Worm (Caenorhabditis elegans) whole organism, L4 larva: ENCODE measurements around the gene F43G6.8.

Source experiments
- F37D6.2 ChIP-seq: sonication (generic microtip); optimal IDR thresholded peaks from 2 replicates; lab custom pipeline; 2016; ENCODE audit warnings: mild to moderate bottlenecking, missing genetic modification characterization, missing compliant biosample characterization
- F49E8.2 ChIP-seq: sonication (generic microtip); optimal IDR thresholded peaks from 2 replicates; lab custom pipeline; 2016; ENCODE audit warnings: missing compliant biosample characterization, mild to moderate bottlenecking, missing genetic modification characterization, borderline replicate concordance
- T20F7.1 ChIP-seq: fragments of 200-800 bp; sonication (Bioruptor generic); optimal IDR thresholded peaks from 2 replicates; lab custom pipeline; 2018; ENCODE audit warnings: mild to moderate bottlenecking, missing genetic modification characterization, missing compliant biosample characterization
- Y48G9A.11 ChIP-seq: fragments of 200-800 bp; sonication (Bioruptor generic); IDR thresholded peaks from 2 replicates; pipeline ENCODE4 v1.3.6; 2022; ENCODE audit warnings: missing genetic modification reagents, missing genetic modification characterization, missing compliant biosample characterization
- aha-1 ChIP-seq: fragments of 150-350 bp; peaks from one replicate; lab custom pipeline; 2014; ENCODE audit warnings: missing biosample characterization, missing genetic modification characterization
- ama-1 ChIP-seq: fragments of 150-350 bp; optimal IDR thresholded peaks from 2 replicates; lab custom pipeline; 2014; ENCODE audit warnings: inconsistent platforms, mixed read lengths
- ceh-20 ChIP-seq: fragments of 200-800 bp; sonication (Bioruptor generic); IDR thresholded peaks from 2 replicates; pipeline ENCODE4 v1.3.6; 2022; ENCODE audit warnings: missing genetic modification reagents, missing genetic modification characterization, missing compliant biosample characterization
- ceh-44 ChIP-seq: fragments of 200-800 bp; sonication (Bioruptor generic); IDR thresholded peaks from 2 replicates; pipeline ENCODE4 v1.3.6; 2022; ENCODE audit warnings: missing genetic modification reagents, missing genetic modification characterization, missing compliant biosample characterization
- ceh-62 ChIP-seq: sonication (generic microtip); optimal IDR thresholded peaks from 2 replicates; lab custom pipeline; 2017; ENCODE audit warnings: missing biosample characterization, missing genetic modification characterization
- ces-1 ChIP-seq: fragments of 150-350 bp; sonication (generic microtip); optimal IDR thresholded peaks from 4 replicates; lab custom pipeline; 2014; ENCODE audit warnings: missing biosample characterization, missing genetic modification reagents, missing genetic modification characterization
- cey-2 ChIP-seq: sonication (generic microtip); optimal IDR thresholded peaks from 3 replicates; lab custom pipeline; 2017; ENCODE audit warnings: missing genetic modification characterization, mild to moderate bottlenecking, missing compliant biosample characterization, antibody characterized with exemption, borderline replicate concordance; ENCODE audit not compliant: insufficient read depth
- dmd-6 ChIP-seq: fragments of 200-800 bp; sonication (Bioruptor generic); IDR thresholded peaks from 2 replicates; pipeline ENCODE4 v1.3.6; 2022; ENCODE audit warnings: missing genetic modification reagents, missing genetic modification characterization, missing compliant biosample characterization
- dpl-1 ChIP-seq: fragments of 150-350 bp; optimal IDR thresholded peaks from 2 replicates; lab custom pipeline; 2014; ENCODE audit warnings: missing biosample characterization, missing genetic modification reagents, missing genetic modification characterization
- duxl-1 ChIP-seq: sonication (generic microtip); optimal IDR thresholded peaks from 2 replicates; lab custom pipeline; 2016; ENCODE audit warnings: mild to moderate bottlenecking, missing genetic modification characterization, moderate library complexity, missing compliant biosample characterization; ENCODE audit not compliant: poor library complexity
- fos-1 ChIP-seq: fragments of 150-350 bp; optimal IDR thresholded peaks from 2 replicates; lab custom pipeline; 2014; ENCODE audit warnings: missing biosample characterization, missing genetic modification characterization
- gei-8 ChIP-seq: fragments of 200-800 bp; sonication (Bioruptor generic); optimal IDR thresholded peaks from 2 replicates; lab custom pipeline; 2018; ENCODE audit warnings: mild to moderate bottlenecking, missing genetic modification characterization, missing compliant biosample characterization
- hif-1 ChIP-seq, 2 experiments: sonication (generic microtip); optimal IDR thresholded peaks; 2 replicates each; lab custom pipeline; 2016 to 2017; ENCODE audit warnings: missing compliant biosample characterization in 2 of 2, missing genetic modification characterization in 2 of 2, missing genetic modification reagents in 2 of 2, missing genotype in 2 of 2, mild to moderate bottlenecking in 1 of 2
- lin-13 ChIP-seq: fragments of 150-350 bp; optimal IDR thresholded peaks from 2 replicates; lab custom pipeline; 2014; ENCODE audit warnings: missing biosample characterization, missing genetic modification reagents, missing genetic modification characterization
- lin-15B ChIP-seq: fragments of 150-350 bp; sonication (generic microtip); optimal IDR thresholded peaks from 3 replicates; lab custom pipeline; 2014; ENCODE audit warnings: missing biosample characterization, missing genetic modification characterization
- lin-29 ChIP-seq: fragments of 200-800 bp; sonication (Bioruptor generic); IDR thresholded peaks from 2 replicates; pipeline ENCODE4 v1.3.6; 2022; ENCODE audit warnings: missing genetic modification reagents, missing genetic modification characterization, missing compliant biosample characterization
- lin-38 ChIP-seq: fragments of 200-800 bp; sonication (Bioruptor generic); IDR thresholded peaks from 2 replicates; pipeline ENCODE4 v1.3.6; 2022; ENCODE audit warnings: missing genetic modification reagents, missing genetic modification characterization, missing compliant biosample characterization
- lin-39 ChIP-seq: fragments of 150-350 bp; optimal IDR thresholded peaks from 2 replicates; lab custom pipeline; 2014; ENCODE audit warnings: missing biosample characterization, missing genetic modification reagents, missing genetic modification characterization
- lsy-2 ChIP-seq, 2 experiments: fragments of 150-350 bp in 1 of 2; sonication (generic microtip) in 1 of 2; optimal IDR thresholded peaks; 2 replicates each; lab custom pipeline; 2014 to 2017; ENCODE audit warnings: missing biosample characterization in 2 of 2, missing genetic modification characterization in 2 of 2
- mes-2 ChIP-seq: sonication (generic microtip); optimal IDR thresholded peaks from 2 replicates; lab custom pipeline; 2016; ENCODE audit warnings: missing genotype, mild to moderate bottlenecking, missing genetic modification characterization, missing compliant biosample characterization; ENCODE audit not compliant: poor library complexity, severe bottlenecking
- mxl-3 ChIP-seq: fragments of 200-800 bp; sonication (Bioruptor generic); optimal IDR thresholded peaks from 2 replicates; lab custom pipeline; 2018; ENCODE audit warnings: mild to moderate bottlenecking, missing genetic modification characterization, missing compliant biosample characterization
- nhr-28 ChIP-seq: fragments of 150-350 bp; optimal IDR thresholded peaks from 2 replicates; lab custom pipeline; 2014; ENCODE audit warnings: missing biosample characterization, missing genetic modification characterization
- nhr-6 ChIP-seq: fragments of 150-350 bp; optimal IDR thresholded peaks from 2 replicates; lab custom pipeline; 2014; ENCODE audit warnings: missing biosample characterization, missing genetic modification characterization
- nhr-76 ChIP-seq: fragments of 150-350 bp; optimal IDR thresholded peaks from 2 replicates; lab custom pipeline; 2014; ENCODE audit warnings: missing biosample characterization, missing genetic modification characterization
- nhr-77 ChIP-seq: fragments of 150-350 bp; optimal IDR thresholded peaks from 2 replicates; lab custom pipeline; 2014; ENCODE audit warnings: missing biosample characterization, missing genetic modification characterization
- php-3 ChIP-seq: fragments of 200-800 bp; sonication (Bioruptor generic); IDR thresholded peaks from 2 replicates; pipeline ENCODE4 v1.3.6; 2022; ENCODE audit warnings: missing genetic modification reagents, missing genetic modification characterization, missing compliant biosample characterization
- rbr-2 ChIP-seq: sonication (generic microtip); optimal IDR thresholded peaks from 2 replicates; lab custom pipeline; 2016; ENCODE audit warnings: missing genotype, missing genetic modification characterization, missing compliant biosample characterization
- snpc-1.2 ChIP-seq: fragments of 200-800 bp; sonication (Bioruptor generic); IDR thresholded peaks from 2 replicates; pipeline ENCODE4 v1.3.6; 2022; ENCODE audit warnings: missing genetic modification reagents, missing genetic modification characterization, missing compliant biosample characterization
- unc-130 ChIP-seq: sonication (generic microtip); optimal IDR thresholded peaks from 2 replicates; lab custom pipeline; 2016; ENCODE audit warnings: missing genetic modification reagents, missing genetic modification characterization, missing compliant biosample characterization
- unc-39 ChIP-seq: sonication (generic microtip); optimal IDR thresholded peaks from 2 replicates; lab custom pipeline; 2017; ENCODE audit warnings: missing biosample characterization, missing genetic modification characterization
- zfp-2 ChIP-seq: sonication (generic microtip); optimal IDR thresholded peaks from 2 replicates; lab custom pipeline; 2016; ENCODE audit warnings: mild to moderate bottlenecking, missing genetic modification characterization, missing compliant biosample characterization
- ztf-11 ChIP-seq: fragments of 150-350 bp; optimal IDR thresholded peaks from 2 replicates; lab custom pipeline; 2014; ENCODE audit warnings: missing biosample characterization, missing genetic modification characterization

The F43G6.8 gene

DNA sequence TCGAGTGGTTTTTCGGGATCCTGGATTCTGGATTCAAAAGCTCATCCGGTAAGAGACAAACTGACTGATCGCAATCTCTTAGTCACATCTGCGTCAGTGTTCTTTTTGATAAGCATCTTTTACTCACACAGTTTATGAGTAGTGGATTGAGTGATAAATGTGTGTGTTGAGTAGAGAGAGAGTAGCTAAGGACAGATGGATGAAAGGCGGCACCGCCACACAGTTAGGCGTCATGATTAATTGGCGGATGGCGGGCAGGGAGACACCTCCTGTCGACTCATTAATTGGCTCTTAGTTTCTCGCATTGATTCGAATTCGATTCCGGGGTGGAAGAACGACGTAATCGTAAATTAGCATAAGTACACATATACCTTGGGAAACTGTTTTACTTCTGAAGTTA lies 19.5 kb downstream of the F43G6.8 start:
- TF ChIP-seq nhr-6 (tag; lab: Kevin White, UChicago) (peak; percentile 3), Y48G9A.11 (GFP tag; lab: Robert Waterston, UW) (no peak)

- TF ChIP-seq dmd-6 (GFP tag; lab: Robert Waterston, UW) (no peak), hif-1 (tag; optimal IDR thresholded peaks at IDR 0.05; lab: Kevin White, UChicago) (no peak), unc-39 (no peak), ama-1 (lab: Kevin White, UChicago) (no peak), nhr-76 (tag; lab: Kevin White, UChicago) (no peak), nhr-6 (tag; lab: Kevin White, UChicago) (no peak), lin-29 (GFP tag; lab: Robert Waterston, UW) (no peak), zfp-2 (tag; lab: Kevin White, UChicago) (no peak), cey-2 (no peak), unc-130 (no peak), ceh-62 (tag; lab: Kevin White, UChicago) (no peak), fos-1 (tag; lab: Kevin White, UChicago) (no peak), ztf-11 (tag; lab: Kevin White, UChicago) (no peak), gei-8 (GFP tag; lab: Kevin White, UChicago) (no peak), ceh-44 (GFP tag; lab: Robert Waterston, UW) (no peak), rbr-2 (no peak), mxl-3 (GFP tag; lab: Kevin White, UChicago) (no peak)
- TF ChIP-seq, all 104 proteins: peak for 0
Measured at ce11 chrII:11790458-11790857, 23.4 kb downstream of the F43G6.8 start, which contains the start of gene F43G6.4. Gene F43G6.4 (plus strand): TSS chrII:11790758.

DNA sequence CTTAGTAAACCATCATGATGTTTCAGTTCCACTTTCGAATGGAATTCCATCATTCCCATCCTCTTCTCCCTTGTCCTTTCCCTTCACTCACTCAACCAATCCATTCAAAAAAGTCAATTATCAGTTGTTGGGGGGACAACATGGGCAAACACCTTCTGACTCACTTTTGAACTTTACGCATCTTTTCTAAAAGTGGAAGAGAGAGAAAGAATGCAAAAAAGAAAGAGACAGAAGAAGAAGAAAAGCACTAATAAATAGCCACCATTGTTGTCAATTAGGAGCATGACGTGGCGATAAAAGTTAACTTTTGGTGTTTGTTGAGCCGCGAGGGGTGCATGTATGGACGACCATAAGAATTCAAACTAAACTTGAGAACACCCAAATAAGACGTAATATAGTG lies 25.9 kb downstream of the F43G6.8 start:
- TF ChIP-seq T20F7.1, result no peak
- no peak for TF ChIP-seq lin-13 (GFP tag; lab: Kevin White, UChicago)
- no peak for TF ChIP-seq php-3
- no peak for TF ChIP-seq nhr-77 (tag; lab: Kevin White, UChicago)
- TF ChIP-seq nhr-28, result no peak
- TF ChIP-seq nhr-6 (tag; lab: Kevin White, UChicago), result peak; percentile 92
- TF ChIP-seq mes-2 (tag; lab: Kevin White, UChicago), result no peak
- no peak for TF ChIP-seq ztf-11 (tag; lab: Kevin White, UChicago)

DNA sequence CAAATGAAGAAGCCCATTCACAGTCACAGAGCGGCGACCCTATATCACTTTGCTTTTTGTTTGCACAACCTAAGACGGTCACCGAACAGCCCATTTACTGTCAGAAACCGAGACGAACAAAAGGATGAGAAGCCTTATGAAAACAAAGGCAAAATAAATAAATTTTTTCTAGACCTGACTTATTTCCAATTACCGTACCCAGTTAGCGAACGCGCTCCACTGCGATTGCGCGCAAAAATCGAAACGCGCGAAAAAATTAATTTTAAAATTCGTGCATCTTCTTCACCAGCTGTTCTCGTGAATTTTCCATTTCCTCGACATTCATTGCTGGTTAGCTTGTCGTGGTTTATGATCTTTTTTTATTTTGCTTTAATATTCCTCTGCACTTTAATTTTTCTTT lies 31.4 kb downstream of the F43G6.8 start, which contains the start of gene F43G6.16:
Gene F43G6.16 (minus strand): TSS at position 141 of the 400 bp plus-strand sequence.
- TF ChIP-seq mes-2 (tag; lab: Kevin White, UChicago), result peak; percentile 50
- TF ChIP-seq duxl-1 (tag; lab: Kevin White, UChicago), result peak; percentile 19
- TF ChIP-seq ces-1 (GFP tag; lab: Kevin White, UChicago), result no peak
- TF ChIP-seq lin-38 (GFP tag; lab: Robert Waterston, UW), result peak; percentile 98
- no peak for TF ChIP-seq gei-8 (GFP tag; lab: Kevin White, UChicago)
- peak in 1 of 2 experiments; percentile 94 for TF ChIP-seq lsy-2 (tag; optimal IDR thresholded peaks at IDR 0.05; lab: Kevin White, UChicago)
- TF ChIP-seq F49E8.2 (tag; lab: Kevin White, UChicago), result peak; percentile 90
- peak; percentile 46; the same call in 1 of the 2 replicates for TF ChIP-seq snpc-1.2
- no peak for TF ChIP-seq aha-1 (tag; lab: Kevin White, UChicago)
- no peak for TF ChIP-seq lin-15B (tag; lab: Kevin White, UChicago)
- no peak for TF ChIP-seq lin-39 (tag; lab: Kevin White, UChicago)
- TF ChIP-seq dpl-1 (GFP tag; lab: Kevin White, UChicago), result no peak
- peak; percentile 73 for TF ChIP-seq Y48G9A.11 (GFP tag; lab: Robert Waterston, UW)
- peak; percentile 87 for TF ChIP-seq unc-130
- no peak for TF ChIP-seq ceh-20
- TF ChIP-seq ceh-44 (GFP tag; lab: Robert Waterston, UW), result peak; percentile 75; the same call in 1 of the 2 replicates
- no peak for TF ChIP-seq F37D6.2
- TF ChIP-seq unc-39, result no peak
